Worm (Caenorhabditis elegans): ENCODE results near the gene Y49E10.27.

Gene Y49E10.27

DNA sequence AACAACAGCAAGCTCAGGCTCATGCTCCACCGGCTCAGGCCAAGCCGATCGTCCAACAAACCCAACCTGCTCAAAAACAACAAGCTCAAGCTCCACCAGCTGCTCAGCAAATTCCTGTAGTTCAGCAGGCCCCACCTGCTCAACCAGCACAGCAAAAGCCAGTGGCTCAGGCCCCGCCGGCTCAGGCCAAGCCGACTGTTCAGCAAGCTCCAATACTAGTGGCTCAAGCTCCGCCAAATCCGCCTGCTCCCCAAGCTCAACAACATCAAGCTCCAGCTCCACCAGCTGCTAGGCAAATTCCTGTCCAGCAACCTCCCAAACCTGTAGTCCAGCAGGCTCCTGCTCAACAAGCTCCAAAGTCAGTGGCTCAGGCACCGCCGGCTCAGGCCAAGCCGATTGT, 35.6 kb downstream of the Y49E10.27 start:
- no peak for TF ChIP-seq nhr-2 (tag; optimal IDR thresholded peaks at IDR 0.05)
- TF ChIP-seq snpc-4 (tag; optimal IDR thresholded peaks at IDR 0.05), result no peak
- TF ChIP-seq ceh-43 (GFP tag; optimal IDR thresholded peaks at IDR 0.05), result no peak
- no peak for TF ChIP-seq ceh-83 (GFP tag; optimal IDR thresholded peaks at IDR 0.05)
- no peak for TF ChIP-seq mab-5 (tag; optimal IDR thresholded peaks at IDR 0.05)
- no peak for TF ChIP-seq zip-8 (tag; optimal IDR thresholded peaks at IDR 0.05)
- no peak for TF ChIP-seq hlh-1 (tag; optimal IDR thresholded peaks at IDR 0.05)
- TF ChIP-seq elt-1 (tag; optimal IDR thresholded peaks at IDR 0.05; ENCODE audit: borderline replicate concordance, insufficient read depth), result no peak
- no peak for TF ChIP-seq lsy-2 (tag; optimal IDR thresholded peaks at IDR 0.05)
- TF ChIP-seq sptf-1 (tag; optimal IDR thresholded peaks at IDR 0.05), result no peak

DNA sequence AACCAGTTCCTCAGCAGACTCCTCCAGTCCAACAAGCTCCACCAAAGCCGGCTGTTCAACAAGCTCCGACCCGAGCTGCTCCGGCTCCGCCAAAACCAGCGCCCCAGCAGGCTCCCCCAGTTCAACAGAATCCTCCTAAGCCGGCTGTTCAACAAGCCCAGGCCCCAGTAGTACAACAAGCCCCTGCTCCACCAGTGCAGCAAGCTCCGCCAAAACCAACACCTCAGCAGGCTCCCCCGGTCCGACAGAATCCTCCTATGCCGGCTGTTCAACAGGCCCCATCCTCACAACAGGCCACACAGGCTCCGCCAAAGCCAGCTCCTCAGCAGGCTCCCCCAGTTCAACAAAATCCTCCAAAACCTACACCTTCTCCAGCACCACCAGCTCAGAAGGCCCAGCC, 36.4 kb downstream of the Y49E10.27 start:
- TF ChIP-seq flh-1 (GFP tag; optimal IDR thresholded peaks at IDR 0.05), result no peak
- no peak for TF ChIP-seq cnd-1 (tag; optimal IDR thresholded peaks at IDR 0.05)
- TF ChIP-seq elt-3 (tag; optimal IDR thresholded peaks at IDR 0.05), result no peak
- TF ChIP-seq unc-39 (tag; optimal IDR thresholded peaks at IDR 0.05), result no peak
- TF ChIP-seq sptf-1 (tag; optimal IDR thresholded peaks at IDR 0.05), result no peak
- no peak for TF ChIP-seq snpc-4 (tag; optimal IDR thresholded peaks at IDR 0.05)

DNA sequence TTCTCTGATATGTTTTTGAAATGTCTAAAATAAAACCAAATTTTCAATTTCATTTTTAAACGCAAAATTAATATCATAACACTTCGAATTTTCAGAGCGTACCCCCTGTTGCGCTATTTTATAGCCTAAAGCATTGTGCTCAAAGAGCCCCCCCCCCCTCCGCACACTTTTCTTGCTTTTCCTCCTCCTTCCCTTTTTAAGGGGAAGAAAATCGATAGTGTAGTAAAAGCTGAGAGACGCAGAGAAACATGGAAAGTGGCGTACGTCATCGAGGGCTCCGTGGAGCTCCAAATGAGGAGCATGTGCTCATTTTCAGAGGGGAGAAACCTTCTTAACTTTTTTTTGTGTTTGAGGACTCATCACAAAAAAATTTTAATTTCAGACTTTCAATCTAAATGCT, 38.3 kb downstream of the Y49E10.27 start, which contains the start of gene cccp-1:
Gene cccp-1 (plus strand): TSS at position 377 of the 400 bp plus-strand sequence.
- TF ChIP-seq cnd-1 (tag; optimal IDR thresholded peaks at IDR 0.05) (no peak), tbx-8 (GFP tag; optimal IDR thresholded peaks at IDR 0.05) (no peak), ztf-11 (tag; optimal IDR thresholded peaks at IDR 0.05) (no peak), ces-1 (GFP tag; optimal IDR thresholded peaks at IDR 0.05) (peak; percentile 58)

DNA sequence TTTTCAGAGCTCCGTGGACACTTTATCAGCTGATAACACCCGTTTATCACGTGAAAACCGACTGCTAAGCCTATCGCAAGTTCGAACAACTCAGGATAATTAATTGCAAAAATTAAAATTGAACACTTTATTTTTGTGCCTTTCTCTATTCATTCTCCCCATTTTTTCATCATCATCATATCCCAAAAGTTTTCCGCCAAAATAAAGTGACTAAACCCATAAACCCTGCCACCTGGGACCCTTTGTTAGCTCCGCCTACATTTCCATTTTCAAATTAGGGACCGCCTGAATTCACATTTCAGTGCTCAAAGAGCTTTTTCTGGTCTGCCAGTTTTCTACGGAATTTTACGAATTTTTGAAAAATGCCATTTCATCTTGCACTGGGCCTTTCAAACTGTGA, 50.2 kb downstream of the Y49E10.27 start, which contains the start of gene arrd-16:
Gene arrd-16 (plus strand): TSS at position 301 of the 400 bp plus-strand sequence.
- TF ChIP-seq sem-2 (GFP tag; optimal IDR thresholded peaks at IDR 0.05), result no peak
- TF ChIP-seq mab-5 (tag; optimal IDR thresholded peaks at IDR 0.05), result no peak
- no peak for TF ChIP-seq ceh-43 (GFP tag; optimal IDR thresholded peaks at IDR 0.05)
- no peak for TF ChIP-seq mls-2 (tag; optimal IDR thresholded peaks at IDR 0.05)
- TF ChIP-seq nhr-2 (tag; optimal IDR thresholded peaks at IDR 0.05), result no peak
- TF ChIP-seq hlh-1 (tag; optimal IDR thresholded peaks at IDR 0.05), result no peak
- TF ChIP-seq ham-2 (GFP tag; optimal IDR thresholded peaks at IDR 0.05), result no peak
- TF ChIP-seq ceh-39 (tag; optimal IDR thresholded peaks at IDR 0.05), result no peak
- TF ChIP-seq bed-3 (GFP tag; optimal IDR thresholded peaks at IDR 0.05), result no peak
- TF ChIP-seq nhr-76 (tag; optimal IDR thresholded peaks at IDR 0.05), result no peak
- TF ChIP-seq sptf-1 (tag; optimal IDR thresholded peaks at IDR 0.05), result no peak
- TF ChIP-seq snpc-4 (tag; optimal IDR thresholded peaks at IDR 0.05), result no peak
- TF ChIP-seq drap-1 (GFP tag; optimal IDR thresholded peaks at IDR 0.05), result no peak
- no peak for TF ChIP-seq unc-120 (tag; optimal IDR thresholded peaks at IDR 0.05; ENCODE audit: poor library complexity, severe bottlenecking)
- TF ChIP-seq unc-39 (tag; optimal IDR thresholded peaks at IDR 0.05), result no peak
- no peak for TF ChIP-seq elt-3 (tag; optimal IDR thresholded peaks at IDR 0.05)
- no peak for TF ChIP-seq blmp-1 (tag; optimal IDR thresholded peaks at IDR 0.05)
- TF ChIP-seq lin-13 (tag; optimal IDR thresholded peaks at IDR 0.05), result no peak
- no peak for TF ChIP-seq lsy-2 (tag; optimal IDR thresholded peaks at IDR 0.05)
